Worm (Caenorhabditis elegans) whole organism, early embryonic: ENCODE measurements around the gene F38E1.3.

Experiments used
- B0310.2 ChIP-seq: sonication (generic microtip); optimal IDR thresholded peaks from 2 replicates; lab custom pipeline; 2016; ENCODE audit warnings: mild to moderate bottlenecking, missing genetic modification characterization, missing compliant biosample characterization
- F13C5.2 ChIP-seq: sonication (generic microtip); optimal IDR thresholded peaks from 2 replicates; lab custom pipeline; 2017; ENCODE audit warnings: mild to moderate bottlenecking, missing genetic modification characterization, inconsistent platforms, missing compliant biosample characterization
- aly-1 ChIP-seq: sonication (generic microtip); optimal IDR thresholded peaks from 2 replicates; lab custom pipeline; 2016; ENCODE audit warnings: missing genetic modification characterization, missing compliant biosample characterization
- ama-1 ChIP-seq: fragments of 150-350 bp; optimal IDR thresholded peaks from 2 replicates; lab custom pipeline; 2014
- ceh-13 ChIP-seq: fragments of 200-800 bp; sonication (Bioruptor generic); optimal IDR thresholded peaks from 2 replicates; lab custom pipeline; 2018; ENCODE audit warnings: mild to moderate bottlenecking, missing genetic modification characterization, missing compliant biosample characterization
- ceh-36 ChIP-seq: sonication (generic microtip); optimal IDR thresholded peaks from 2 replicates; lab custom pipeline; 2016; ENCODE audit warnings: missing genetic modification characterization, inconsistent platforms, missing compliant biosample characterization
- ets-7 ChIP-seq: sonication (generic microtip); optimal IDR thresholded peaks from 2 replicates; lab custom pipeline; 2016; ENCODE audit warnings: missing genotype, missing genetic modification characterization, missing compliant biosample characterization
- flt-1 ChIP-seq: fragments of 200-800 bp; sonication (Bioruptor generic); IDR thresholded peaks from 2 replicates; pipeline ENCODE4 v1.3.6; 2022; ENCODE audit warnings: missing genetic modification characterization, missing compliant biosample characterization
- hmbx-1 ChIP-seq: sonication (generic microtip); optimal IDR thresholded peaks from 2 replicates; lab custom pipeline; 2016; ENCODE audit warnings: mild to moderate bottlenecking, missing genetic modification characterization, missing compliant biosample characterization
- hmg-4 ChIP-seq: fragments of 200-800 bp; sonication (Bioruptor generic); optimal IDR thresholded peaks from 2 replicates; lab custom pipeline; 2018; ENCODE audit warnings: mild to moderate bottlenecking, missing genetic modification characterization, missing compliant biosample characterization
- hnd-1 ChIP-seq: sonication (generic microtip); optimal IDR thresholded peaks from 2 replicates; lab custom pipeline; 2016; ENCODE audit warnings: missing genetic modification characterization, missing compliant biosample characterization
- pes-1 ChIP-seq: fragments of 200-800 bp; sonication (Bioruptor generic); IDR thresholded peaks from 2 replicates; pipeline ENCODE4 v1.3.6; 2022; ENCODE audit warnings: missing genetic modification reagents, missing genetic modification characterization, missing compliant biosample characterization
- scrt-1 ChIP-seq: fragments of 200-800 bp; sonication (Bioruptor generic); IDR thresholded peaks from 2 replicates; pipeline ENCODE4 v1.3.6; 2022; ENCODE audit warnings: missing genetic modification characterization, missing compliant biosample characterization
- sea-1 ChIP-seq: fragments of 200-800 bp; sonication (Bioruptor generic); conservative IDR thresholded peaks from 2 replicates; pipeline ENCODE4 v1.3.6; 2022; ENCODE audit warnings: missing genetic modification characterization, missing compliant biosample characterization
- tbx-11 ChIP-seq: fragments of 200-800 bp; sonication (Bioruptor generic); IDR thresholded peaks from 2 replicates; pipeline ENCODE4 v1.3.6; 2022; ENCODE audit warnings: missing genetic modification characterization, missing compliant biosample characterization
- tbx-37 ChIP-seq: fragments of 200-800 bp; sonication (Bioruptor generic); conservative IDR thresholded peaks from 2 replicates; pipeline ENCODE4 v1.3.6; 2022; ENCODE audit warnings: missing genetic modification reagents, missing genetic modification characterization, missing compliant biosample characterization
- tra-4 ChIP-seq: sonication (generic microtip); optimal IDR thresholded peaks from 2 replicates; lab custom pipeline; 2017; ENCODE audit warnings: missing genetic modification characterization, missing compliant biosample characterization

Gene F38E1.3

DNA sequence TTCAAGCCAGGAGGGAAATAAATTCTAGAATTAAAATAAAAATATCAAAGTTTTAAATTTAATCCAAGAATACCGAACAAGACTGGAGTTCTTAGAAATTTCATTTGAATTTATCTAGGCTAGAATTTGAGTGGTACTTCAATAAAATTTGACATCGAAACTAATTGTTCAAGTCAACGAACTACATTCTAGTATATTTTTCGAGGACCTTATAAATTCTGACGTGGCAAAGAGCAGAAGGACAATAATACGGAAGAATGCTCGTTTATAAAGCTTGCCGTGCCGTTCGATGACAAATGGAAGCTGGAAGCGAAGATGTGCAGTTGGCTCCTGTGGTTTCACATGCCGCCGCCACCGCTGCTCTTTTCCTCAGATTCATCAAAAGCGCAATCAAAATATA, 24.9 kb downstream of the F38E1.3 start:
- TF ChIP-seq pes-1 (GFP tag; lab: Robert Waterston, UW): no peak

DNA sequence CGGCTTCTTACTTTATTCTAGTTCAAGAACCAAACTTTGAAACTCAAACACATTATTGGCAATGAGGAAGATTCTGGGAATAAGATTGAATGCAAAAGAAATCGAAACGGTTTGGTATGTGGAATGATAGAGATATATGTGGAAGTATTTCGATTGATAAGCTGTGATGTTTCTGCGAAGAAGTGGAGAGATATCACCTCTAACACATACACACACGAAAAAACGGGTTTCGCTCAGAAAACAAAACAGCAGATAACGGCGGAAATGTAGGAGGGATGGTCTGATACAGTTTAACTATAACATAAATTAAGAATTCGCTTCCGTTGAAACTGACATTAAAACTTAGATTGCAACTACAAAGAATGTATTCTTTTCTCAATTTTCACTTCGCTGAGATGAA, 25.3 kb downstream of the F38E1.3 start:
- TF ChIP-seq scrt-1 (GFP tag; lab: Robert Waterston, UW) (no peak), ceh-13 (GFP tag; lab: Kevin White, UChicago) (no peak), B0310.2 (no peak), hnd-1 (tag; lab: Kevin White, UChicago) (no peak), aly-1 (tag; lab: Kevin White, UChicago) (no peak), ets-7 (no peak), flt-1 (GFP tag; lab: Robert Waterston, UW) (no peak), hmbx-1 (tag; lab: Kevin White, UChicago) (no peak), pes-1 (GFP tag; lab: Robert Waterston, UW) (no peak), sea-1 (GFP tag; lab: Robert Waterston, UW) (no peak), ama-1 (lab: Kevin White, UChicago) (no peak), tra-4 (tag; lab: Kevin White, UChicago) (no peak), hmg-4 (GFP tag; lab: Kevin White, UChicago) (no peak), tbx-11 (no peak), F13C5.2 (tag; lab: Kevin White, UChicago) (no peak), ceh-36 (tag; lab: Kevin White, UChicago) (no peak), tbx-37 (GFP tag; lab: Robert Waterston, UW) (no peak)

DNA sequence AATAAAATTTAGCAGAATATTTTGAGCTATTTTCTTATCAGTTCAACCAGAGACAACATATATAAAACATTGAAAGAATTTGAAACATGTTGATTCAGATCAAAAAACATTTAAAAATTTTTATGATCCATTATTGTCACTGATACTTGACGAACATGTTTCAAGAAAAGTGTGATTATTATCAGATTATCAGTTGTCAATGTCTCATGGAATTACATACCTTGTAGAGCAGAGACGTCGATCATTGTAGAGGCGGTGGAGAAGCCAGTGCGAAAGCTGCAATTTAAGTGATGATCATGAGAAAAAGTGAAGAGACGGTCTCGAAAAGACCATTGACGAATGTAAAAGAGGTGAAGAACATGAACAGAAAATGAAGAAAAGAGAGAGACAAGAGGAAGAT, 26.4 kb downstream of the F38E1.3 start, which contains the start of gene F52E1.9:
F52E1.9 (minus strand) TSS at position 278 of the 400 bp plus-strand sequence.
- no peak for TF ChIP-seq scrt-1 (GFP tag; lab: Robert Waterston, UW)

DNA sequence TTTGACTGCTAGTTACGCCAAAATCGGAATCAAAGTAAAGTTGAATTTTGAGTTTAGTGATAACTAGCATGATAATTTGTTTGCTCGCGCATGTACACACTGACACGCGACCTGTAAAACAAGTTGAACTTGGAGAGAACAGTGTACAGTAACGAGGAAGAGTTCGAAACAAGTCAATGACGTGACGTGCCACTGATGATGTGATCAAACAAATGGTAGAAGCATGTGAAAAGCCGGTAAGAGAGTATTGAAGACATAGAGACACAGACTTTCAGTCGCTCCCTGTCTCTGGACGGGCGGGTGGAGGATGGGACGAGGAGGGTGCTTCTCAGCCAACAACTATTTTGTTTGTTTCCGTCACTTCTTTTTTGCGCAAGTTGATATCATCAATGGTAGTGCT, 27.2 kb downstream of the F38E1.3 start:
- no peak for TF ChIP-seq tbx-37 (GFP tag; lab: Robert Waterston, UW)
- no peak for TF ChIP-seq aly-1 (tag; lab: Kevin White, UChicago)
- TF ChIP-seq F13C5.2 (tag; lab: Kevin White, UChicago): no peak
- TF ChIP-seq ets-7: no peak
- TF ChIP-seq hmg-4 (GFP tag; lab: Kevin White, UChicago): no peak
- no peak for TF ChIP-seq tbx-11
- TF ChIP-seq tra-4 (tag; lab: Kevin White, UChicago): no peak
- TF ChIP-seq ceh-13 (GFP tag; lab: Kevin White, UChicago): no peak
- no peak for TF ChIP-seq pes-1 (GFP tag; lab: Robert Waterston, UW)
- no peak for TF ChIP-seq scrt-1 (GFP tag; lab: Robert Waterston, UW)
- TF ChIP-seq hnd-1 (tag; lab: Kevin White, UChicago): no peak
- TF ChIP-seq flt-1 (GFP tag; lab: Robert Waterston, UW): no peak
- no peak for TF ChIP-seq hmbx-1 (tag; lab: Kevin White, UChicago)
- TF ChIP-seq ama-1 (lab: Kevin White, UChicago): no peak
- no peak for TF ChIP-seq B0310.2
- TF ChIP-seq ceh-36 (tag; lab: Kevin White, UChicago): no peak
- TF ChIP-seq sea-1 (GFP tag; lab: Robert Waterston, UW): no peak

DNA sequence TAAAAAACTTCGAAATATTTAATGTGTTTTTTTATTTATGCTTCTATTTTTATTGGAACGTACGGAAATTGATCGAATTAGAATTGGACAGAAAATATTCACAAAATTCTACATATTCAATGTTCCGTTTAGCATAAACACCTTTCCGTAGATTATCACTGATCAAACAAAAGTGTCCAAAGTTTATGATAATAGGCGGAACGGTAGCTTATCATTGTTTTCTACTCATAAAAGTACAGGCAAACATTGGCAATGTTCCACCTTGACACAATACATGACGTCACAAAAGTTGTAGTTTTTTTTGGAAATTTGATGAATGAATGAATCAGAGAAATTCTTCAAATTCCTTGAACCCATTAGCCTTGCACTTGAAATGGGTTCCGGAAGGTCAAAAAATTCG, 28.0 kb downstream of the F38E1.3 start:
- TF ChIP-seq scrt-1 (GFP tag; lab: Robert Waterston, UW): no peak
- no peak for TF ChIP-seq hmbx-1 (tag; lab: Kevin White, UChicago)
- no peak for TF ChIP-seq hmg-4 (GFP tag; lab: Kevin White, UChicago)
- no peak for TF ChIP-seq ceh-36 (tag; lab: Kevin White, UChicago)
- no peak for TF ChIP-seq pes-1 (GFP tag; lab: Robert Waterston, UW)
- no peak for TF ChIP-seq aly-1 (tag; lab: Kevin White, UChicago)
- no peak for TF ChIP-seq ceh-13 (GFP tag; lab: Kevin White, UChicago)
- no peak for TF ChIP-seq sea-1 (GFP tag; lab: Robert Waterston, UW)
- TF ChIP-seq B0310.2: no peak

DNA sequence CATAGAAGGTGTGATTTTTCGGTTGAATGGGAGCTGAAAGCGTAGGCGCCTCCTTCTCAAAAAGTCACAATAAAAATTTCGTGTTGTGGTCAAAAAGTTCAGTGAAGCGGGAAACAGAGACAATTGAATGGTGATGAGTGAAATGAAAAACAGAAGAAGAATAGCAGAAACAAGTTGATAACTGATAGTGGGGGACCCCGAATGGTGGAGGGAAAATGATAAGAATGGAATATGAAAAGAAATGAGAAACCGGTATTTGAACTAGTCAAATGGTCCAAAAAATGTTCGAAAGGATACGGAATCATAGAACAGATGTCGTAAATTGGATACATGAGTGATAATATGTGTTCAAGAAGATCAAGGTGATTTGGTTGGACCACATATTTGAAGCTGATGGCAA, 28.4 kb downstream of the F38E1.3 start:
- TF ChIP-seq ceh-36 (tag; lab: Kevin White, UChicago) (no peak), hmbx-1 (tag; lab: Kevin White, UChicago) (no peak), ama-1 (lab: Kevin White, UChicago) (no peak), tra-4 (tag; lab: Kevin White, UChicago) (no peak), ets-7 (no peak)

DNA sequence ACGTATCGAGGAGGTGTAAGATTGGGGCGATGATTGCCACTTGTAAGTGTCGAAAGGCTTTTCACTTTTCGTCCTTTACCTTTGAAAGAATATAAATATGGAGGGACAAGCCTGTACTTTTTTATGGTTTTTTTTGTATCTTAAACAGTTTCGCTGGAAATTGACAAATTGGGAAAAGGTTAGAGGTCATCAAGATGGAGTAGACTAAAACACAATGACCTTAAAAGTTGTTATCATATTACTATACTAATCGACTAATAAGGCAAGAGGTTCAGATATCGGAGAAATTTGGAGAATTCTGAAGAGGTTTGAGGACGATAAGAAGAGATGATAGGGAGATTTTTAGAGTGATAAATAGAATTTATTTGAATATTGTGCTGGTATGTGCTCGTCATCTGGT, 30.2 kb downstream of the F38E1.3 start:
- TF ChIP-seq hmg-4 (GFP tag; lab: Kevin White, UChicago) (no peak), tra-4 (tag; lab: Kevin White, UChicago) (no peak), pes-1 (GFP tag; lab: Robert Waterston, UW) (no peak), B0310.2 (no peak), ama-1 (lab: Kevin White, UChicago) (no peak), tbx-11 (no peak), F13C5.2 (tag; lab: Kevin White, UChicago) (no peak), scrt-1 (GFP tag; lab: Robert Waterston, UW) (no peak), hmbx-1 (tag; lab: Kevin White, UChicago) (no peak), ceh-36 (tag; lab: Kevin White, UChicago) (no peak), aly-1 (tag; lab: Kevin White, UChicago) (no peak), flt-1 (GFP tag; lab: Robert Waterston, UW) (no peak), hnd-1 (tag; lab: Kevin White, UChicago) (no peak), tbx-37 (GFP tag; lab: Robert Waterston, UW) (no peak), ceh-13 (GFP tag; lab: Kevin White, UChicago) (no peak), sea-1 (GFP tag; lab: Robert Waterston, UW) (no peak)

DNA sequence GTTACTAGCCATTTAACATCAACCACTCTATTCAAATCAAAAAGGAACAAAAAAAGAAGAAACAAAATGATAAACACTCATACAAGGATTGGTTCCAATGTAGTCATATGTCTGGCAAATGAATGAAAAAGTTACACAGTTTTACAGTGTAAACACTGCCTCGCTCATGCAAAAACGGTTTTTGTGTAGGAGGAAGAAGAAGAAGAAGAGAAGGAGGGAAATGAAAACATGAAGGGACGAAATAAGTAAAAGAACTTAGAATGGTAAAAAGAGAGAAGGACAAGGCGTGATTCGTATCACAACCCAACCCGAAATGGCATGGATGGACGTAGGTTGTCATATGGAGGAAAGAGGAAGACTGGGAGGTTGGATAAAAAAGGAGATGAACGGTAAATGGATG, 31.0 kb downstream of the F38E1.3 start:
- TF ChIP-seq B0310.2 (no peak), ets-7 (no peak), aly-1 (tag; lab: Kevin White, UChicago) (no peak), hnd-1 (tag; lab: Kevin White, UChicago) (no peak), tbx-37 (GFP tag; lab: Robert Waterston, UW) (no peak), scrt-1 (GFP tag; lab: Robert Waterston, UW) (no peak), sea-1 (GFP tag; lab: Robert Waterston, UW) (no peak), tbx-11 (no peak), flt-1 (GFP tag; lab: Robert Waterston, UW) (no peak), ama-1 (lab: Kevin White, UChicago) (no peak), pes-1 (GFP tag; lab: Robert Waterston, UW) (no peak), ceh-36 (tag; lab: Kevin White, UChicago) (no peak), tra-4 (tag; lab: Kevin White, UChicago) (no peak), ceh-13 (GFP tag; lab: Kevin White, UChicago) (no peak), hmbx-1 (tag; lab: Kevin White, UChicago) (no peak), hmg-4 (GFP tag; lab: Kevin White, UChicago) (no peak)
